Worm (Caenorhabditis elegans) whole organism, L1 larva: Measurements from ENCODE around the gene F47H4.2.
A peak's percentile ranks its signal among the peaks of the same experiment; 100 is the strongest.

ENCODE experiments used
- C16A3.4 ChIP-seq: fragments of 150-350 bp; optimal IDR thresholded peaks from 2 replicates; lab custom pipeline; 2014; ENCODE audit warnings: missing biosample characterization, missing genetic modification characterization
- F16B12.6 ChIP-seq: fragments of 150-350 bp; optimal IDR thresholded peaks from 2 replicates; lab custom pipeline; 2014; ENCODE audit warnings: missing biosample characterization, missing genetic modification characterization
- ceh-88 ChIP-seq: fragments of 200-800 bp; sonication (Bioruptor generic); IDR thresholded peaks from 2 replicates; pipeline ENCODE4 v1.3.6; 2022; ENCODE audit warnings: missing genetic modification characterization, missing compliant biosample characterization
- ceh-90 ChIP-seq: sonication (generic microtip); optimal IDR thresholded peaks from 2 replicates; lab custom pipeline; 2016; ENCODE audit warnings: missing genetic modification characterization, missing compliant biosample characterization
- dpl-1 ChIP-seq, 3 experiments: fragments of 150-350 bp in 2 of 3; sonication (generic microtip) in 1 of 3; optimal IDR thresholded peaks; 2 replicates each; lab custom pipeline; 2014 to 2017; ENCODE audit warnings: missing biosample characterization in 3 of 3, missing genetic modification characterization in 3 of 3, missing genetic modification reagents in 3 of 3
- dsc-1 ChIP-seq: sonication (generic microtip); optimal IDR thresholded peaks from 2 replicates; lab custom pipeline; 2016; ENCODE audit warnings: mild to moderate bottlenecking, missing genetic modification characterization, missing compliant biosample characterization
- efl-1 ChIP-seq, 4 experiments: fragments of 150-350 bp; optimal IDR thresholded peaks in 3 of 4; peaks in 1 of 4; 1 replicate in 1 of 4; 2 replicates in 3 of 4; lab custom pipeline; 2014; ENCODE audit warnings: missing biosample characterization in 2 of 4, missing genetic modification characterization in 2 of 4, missing genetic modification reagents in 2 of 4
- egl-13 ChIP-seq: sonication (generic microtip); optimal IDR thresholded peaks from 2 replicates; lab custom pipeline; 2016; ENCODE audit warnings: missing genotype, missing genetic modification reagents, missing genetic modification characterization, missing compliant biosample characterization
- elt-2 ChIP-seq: sonication (generic microtip); optimal IDR thresholded peaks from 2 replicates; lab custom pipeline; 2016; ENCODE audit warnings: missing genetic modification characterization, mild to moderate bottlenecking, inconsistent platforms, missing compliant biosample characterization, missing genetic modification reagents
- ets-5 ChIP-seq: fragments of 200-800 bp; sonication (Bioruptor generic); IDR thresholded peaks from 2 replicates; pipeline ENCODE4 v1.3.6; 2022; ENCODE audit warnings: missing genetic modification characterization, missing compliant biosample characterization
- grh-1 ChIP-seq: fragments of 200-800 bp; sonication (Bioruptor generic); IDR thresholded peaks from 2 replicates; pipeline ENCODE4 v1.3.6; 2022; ENCODE audit warnings: missing genetic modification reagents, missing genetic modification characterization, missing compliant biosample characterization
- hpl-2 ChIP-seq: fragments of 150-350 bp; optimal IDR thresholded peaks from 2 replicates; lab custom pipeline; 2014; ENCODE audit warnings: missing biosample characterization, missing genetic modification reagents, missing genetic modification characterization
- irx-1 ChIP-seq: sonication (generic microtip); optimal IDR thresholded peaks from 2 replicates; lab custom pipeline; 2016; ENCODE audit warnings: missing genetic modification characterization, missing compliant biosample characterization
- isw-1 ChIP-seq: fragments of 200-800 bp; sonication (Bioruptor generic); IDR thresholded peaks from 2 replicates; pipeline ENCODE4 v1.3.6; 2022; ENCODE audit warnings: missing genetic modification characterization, missing compliant biosample characterization
- lin-13 ChIP-seq: fragments of 150-350 bp; optimal IDR thresholded peaks from 2 replicates; lab custom pipeline; 2014; ENCODE audit warnings: missing biosample characterization, missing genetic modification reagents, missing genetic modification characterization
- lin-14 ChIP-seq: fragments of 200-800 bp; sonication (Bioruptor generic); optimal IDR thresholded peaks from 2 replicates; lab custom pipeline; 2018; ENCODE audit warnings: mild to moderate bottlenecking, missing genetic modification characterization, moderate library complexity, missing compliant biosample characterization
- lin-15B ChIP-seq: fragments of 150-350 bp; sonication (generic microtip); optimal IDR thresholded peaks from 3 replicates; lab custom pipeline; 2014; ENCODE audit warnings: missing biosample characterization, missing genetic modification characterization
- lin-39 ChIP-seq: fragments of 150-350 bp; optimal IDR thresholded peaks from 2 replicates; lab custom pipeline; 2014; ENCODE audit warnings: missing biosample characterization, missing genetic modification reagents, missing genetic modification characterization
- lir-3 ChIP-seq: sonication (generic microtip); optimal IDR thresholded peaks from 2 replicates; lab custom pipeline; 2016; ENCODE audit warnings: mild to moderate bottlenecking, missing genetic modification characterization, moderate library complexity, missing compliant biosample characterization; ENCODE audit not compliant: poor library complexity
- mab-9 ChIP-seq: fragments of 200-800 bp; sonication (Bioruptor generic); IDR thresholded peaks from 2 replicates; pipeline ENCODE4 v1.3.6; 2022; ENCODE audit warnings: missing genetic modification reagents, missing genetic modification characterization, missing compliant biosample characterization
- mdl-1 ChIP-seq, 2 experiments: fragments of 150-350 bp; optimal IDR thresholded peaks; 2 replicates each; lab custom pipeline; 2014 to 2017; ENCODE audit warnings: missing biosample characterization in 2 of 2, missing genetic modification characterization in 2 of 2, inconsistent platforms in 1 of 2
- nhr-12 ChIP-seq: sonication (generic microtip); optimal IDR thresholded peaks from 2 replicates; lab custom pipeline; 2017; ENCODE audit warnings: missing biosample characterization, missing genetic modification characterization
- nhr-84 ChIP-seq: sonication (generic microtip); optimal IDR thresholded peaks from 2 replicates; lab custom pipeline; 2017; ENCODE audit warnings: missing biosample characterization, missing genetic modification characterization
- pqm-1 ChIP-seq: sonication (generic microtip); optimal IDR thresholded peaks from 3 replicates; lab custom pipeline; 2017; ENCODE audit warnings: missing biosample characterization, missing genetic modification characterization
- sptf-1 ChIP-seq: fragments of 150-350 bp; optimal IDR thresholded peaks from 2 replicates; lab custom pipeline; 2014; ENCODE audit warnings: missing biosample characterization, missing genetic modification characterization
- sup-37 ChIP-seq: fragments of 200-800 bp; sonication (Bioruptor generic); optimal IDR thresholded peaks from 2 replicates; lab custom pipeline; 2018; ENCODE audit warnings: mild to moderate bottlenecking, missing genetic modification characterization, missing compliant biosample characterization
- swsn-7 ChIP-seq: sonication (generic microtip); optimal IDR thresholded peaks from 2 replicates; lab custom pipeline; 2016; ENCODE audit warnings: missing genetic modification characterization, missing compliant biosample characterization
- tbx-2 ChIP-seq: sonication (generic microtip); optimal IDR thresholded peaks from 2 replicates; lab custom pipeline; 2016; ENCODE audit warnings: missing genetic modification characterization, missing compliant biosample characterization
- unc-98 ChIP-seq: fragments of 200-800 bp; sonication (Bioruptor generic); IDR thresholded peaks from 2 replicates; pipeline ENCODE4 v1.3.6; 2022; ENCODE audit warnings: missing genetic modification characterization, missing compliant biosample characterization
- zag-1 ChIP-seq: fragments of 150-350 bp; optimal IDR thresholded peaks from 2 replicates; lab custom pipeline; 2014; ENCODE audit warnings: missing biosample characterization, missing genetic modification characterization

F47H4.2 gene

DNA sequence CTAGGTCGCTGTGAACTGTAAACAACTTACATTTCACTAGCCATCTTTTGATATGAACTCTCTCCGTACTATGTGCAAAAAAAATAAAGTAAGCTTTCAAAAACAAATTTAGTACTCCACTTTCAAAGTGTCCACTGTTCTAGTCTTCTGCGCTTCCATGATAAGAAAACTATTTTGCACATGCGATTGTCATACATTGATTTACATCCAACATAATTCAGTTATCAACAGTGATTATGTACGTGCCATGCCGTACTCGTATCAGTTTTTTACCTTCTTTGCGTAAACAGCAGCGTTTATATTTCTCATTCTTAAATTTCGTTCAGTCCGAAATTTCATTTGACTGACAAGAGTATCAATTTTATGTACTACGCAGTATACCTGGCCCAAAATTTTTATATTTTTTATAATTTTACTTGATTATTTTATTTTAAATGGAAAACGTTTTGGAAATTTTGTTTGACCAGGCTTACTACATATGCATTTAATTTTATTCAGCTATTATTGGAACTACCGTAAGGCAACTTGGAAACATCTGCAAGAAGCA, at the start of gene F47H4.2, which contains the start of gene fbxa-134:
Gene F47H4.2, plus strand, starts transcription at position 497 of the 547 bp plus-strand sequence.
Gene fbxa-134, minus strand, starts transcription at position 44 of the 547 bp plus-strand sequence.
- no peak for TF ChIP-seq C16A3.4 (tag; lab: Kevin White, UChicago)
- TF ChIP-seq elt-2 (tag; lab: Kevin White, UChicago) = peak; percentile 78
- TF ChIP-seq pqm-1 = peak; percentile 51
- TF ChIP-seq unc-98 (GFP tag; lab: Robert Waterston, UW) = no peak

ce11 chrV:17303392-17303791, 49.7 kb upstream of the F47H4.2 start:
- TF ChIP-seq C16A3.4 (tag; lab: Kevin White, UChicago) (no peak), ets-5 (no peak), F16B12.6 (tag; lab: Kevin White, UChicago) (no peak), pqm-1 (no peak), lin-39 (tag; lab: Kevin White, UChicago) (no peak), mdl-1 (tag; optimal IDR thresholded peaks at IDR 0.05; lab: Kevin White, UChicago) (no peak), lin-13 (GFP tag; lab: Kevin White, UChicago) (no peak), lin-15B (tag; lab: Kevin White, UChicago) (no peak), grh-1 (GFP tag; lab: Robert Waterston, UW) (no peak), egl-13 (tag; lab: Kevin White, UChicago) (no peak), hpl-2 (GFP tag; lab: Kevin White, UChicago) (no peak), mab-9 (GFP tag; lab: Robert Waterston, UW) (no peak), isw-1 (no peak)

- TF ChIP-seq zag-1 (tag; lab: Kevin White, UChicago) (no peak), tbx-2 (tag; lab: Kevin White, UChicago) (no peak), lin-14 (GFP tag; lab: Kevin White, UChicago) (no peak), pqm-1 (no peak), dpl-1 (GFP tag; optimal IDR thresholded peaks at IDR 0.05; lab: Kevin White, UChicago) (peak in 1 of 3 experiments; percentile 18), ceh-88 (GFP tag; lab: Robert Waterston, UW) (no peak), nhr-12 (tag; lab: Kevin White, UChicago) (no peak), sup-37 (GFP tag; lab: Kevin White, UChicago) (no peak), efl-1 (optimal IDR thresholded peaks at IDR 0.05; lab: Kevin White, UChicago) (no peak), efl-1 (GFP tag; optimal IDR thresholded peaks at IDR 0.05 in 1 of 2; lab: Kevin White, UChicago) (peak in 1 of 2 experiments; percentile 34), irx-1 (tag; lab: Kevin White, UChicago) (no peak), lir-3 (tag; lab: Kevin White, UChicago) (no peak), dsc-1 (tag; lab: Kevin White, UChicago) (no peak), ceh-90 (tag; lab: Kevin White, UChicago) (no peak), F16B12.6 (tag; lab: Kevin White, UChicago) (no peak)
Observed at ce11 chrV:17307926-17308325, 45.2 kb upstream of the F47H4.2 start.

- TF ChIP-seq dsc-1 (tag; lab: Kevin White, UChicago) (no peak), mab-9 (GFP tag; lab: Robert Waterston, UW) (no peak), ceh-88 (GFP tag; lab: Robert Waterston, UW) (no peak), sptf-1 (tag; lab: Kevin White, UChicago) (no peak), mdl-1 (tag; optimal IDR thresholded peaks at IDR 0.05; lab: Kevin White, UChicago) (no peak), swsn-7 (tag; lab: Kevin White, UChicago) (no peak), unc-98 (GFP tag; lab: Robert Waterston, UW) (no peak), lin-13 (GFP tag; lab: Kevin White, UChicago) (no peak)
Observed at ce11 chrV:17312386-17312785, 40.7 kb upstream of the F47H4.2 start, which contains the start of gene Y61B8B.3. Gene Y61B8B.3, minus strand, starts transcription at chrV:17312486.

ce11 chrV:17315063-17315462, 38.1 kb upstream of the F47H4.2 start, which contains the start of gene F31E9.6:
Gene F31E9.6, minus strand, starts transcription at chrV:17315153.
- TF ChIP-seq efl-1 (optimal IDR thresholded peaks at IDR 0.05; lab: Kevin White, UChicago) (peak; percentile 9 to 46), efl-1 (GFP tag; optimal IDR thresholded peaks at IDR 0.05 in 1 of 2; lab: Kevin White, UChicago) (peak in 1 of 2 experiments; percentile 87), nhr-84 (tag; lab: Kevin White, UChicago) (no peak)
